Fruit fly (Drosophila melanogaster) whole organism, embryonic: ENCODE measurements around the gene CG32551.
A peak's percentile ranks its signal among the peaks of the same experiment; 100 is the strongest.

Experiments used
- Ada2b ChIP-seq: fragments of 200-800 bp; sonication (Bioruptor generic); IDR thresholded peaks from 2 replicates; pipeline ENCODE4 v1.3.6; 2022; ENCODE audit warnings: missing biosample characterization, missing genetic modification characterization
- Adf1 ChIP-seq: fragments of 200-800 bp; sonication (Bioruptor generic); IDR thresholded peaks from 2 replicates; pipeline ENCODE4 v1.3.6; 2022; ENCODE audit warnings: missing biosample characterization, missing genetic modification characterization
- Asciz ChIP-seq: fragments of 200-800 bp; sonication (Bioruptor generic); optimal IDR thresholded peaks from 2 replicates; lab custom pipeline; 2017; ENCODE audit warnings: missing biosample characterization, mild to moderate bottlenecking, missing genetic modification characterization, missing genetic modification reagents
- BtbVII ChIP-seq: fragments of 200-800 bp; sonication (Bioruptor generic); optimal IDR thresholded peaks from 3 replicates; lab custom pipeline; 2017; ENCODE audit warnings: missing biosample characterization, mild to moderate bottlenecking, missing genetic modification characterization
- CG10366 ChIP-seq: fragments of 200-800 bp; sonication (Bioruptor generic); IDR thresholded peaks from 2 replicates; pipeline ENCODE4 v1.3.6; 2022; ENCODE audit warnings: missing biosample characterization, missing genetic modification characterization
- CG10543 ChIP-seq: fragments of 200-800 bp; sonication (Bioruptor generic); optimal IDR thresholded peaks from 3 replicates; lab custom pipeline; 2017; ENCODE audit warnings: missing biosample characterization, mild to moderate bottlenecking, missing genetic modification characterization, moderate library complexity
- CG11398 ChIP-seq: fragments of 200-800 bp; sonication (Bioruptor generic); optimal IDR thresholded peaks from 2 replicates; lab custom pipeline; 2016; ENCODE audit warnings: missing biosample characterization, missing genetic modification characterization
- CG11695 ChIP-seq: fragments of 200-800 bp; sonication (Bioruptor generic); IDR thresholded peaks from 3 replicates; pipeline ENCODE4 v1.3.6; 2022; ENCODE audit warnings: missing biosample characterization, missing genetic modification characterization
- CG12942 ChIP-seq: fragments of 200-800 bp; sonication (Bioruptor generic); optimal IDR thresholded peaks from 3 replicates; lab custom pipeline; 2016; ENCODE audit warnings: missing biosample characterization, missing genetic modification characterization
- CG13287 ChIP-seq: fragments of 200-800 bp; sonication (Bioruptor generic); IDR thresholded peaks from 2 replicates; pipeline ENCODE4 v1.3.6; 2022; ENCODE audit warnings: missing biosample characterization, missing genetic modification characterization; ENCODE audit not compliant: partially characterized antibody
- CG1603 ChIP-seq: fragments of 200-800 bp; sonication (Bioruptor generic); optimal IDR thresholded peaks from 2 replicates; lab custom pipeline; 2019; ENCODE audit warnings: missing biosample characterization, mild to moderate bottlenecking, missing genetic modification characterization, moderate library complexity
- CG18764 ChIP-seq: fragments of 200-800 bp; sonication (Bioruptor generic); optimal IDR thresholded peaks from 3 replicates; lab custom pipeline; 2016; ENCODE audit warnings: missing biosample characterization, missing genetic modification characterization
- CG33557 ChIP-seq: fragments of 200-800 bp; sonication (Bioruptor generic); optimal IDR thresholded peaks from 2 replicates; lab custom pipeline; 2019; ENCODE audit warnings: missing biosample characterization, mild to moderate bottlenecking, missing genetic modification characterization, moderate library complexity
- CG5953 ChIP-seq: fragments of 200-800 bp; sonication (Bioruptor generic); IDR thresholded peaks from 2 replicates; pipeline ENCODE4 v1.3.6; 2022; ENCODE audit warnings: missing biosample characterization, missing genetic modification characterization
- CG7556 ChIP-seq: fragments of 200-800 bp; sonication (Bioruptor generic); optimal IDR thresholded peaks from 2 replicates; lab custom pipeline; 2017; ENCODE audit warnings: missing biosample characterization, mild to moderate bottlenecking, missing genetic modification characterization
- CG9437 ChIP-seq: fragments of 200-800 bp; sonication (Bioruptor generic); optimal IDR thresholded peaks from 2 replicates; lab custom pipeline; 2018; ENCODE audit warnings: missing biosample characterization, mild to moderate bottlenecking, missing genetic modification characterization
- CG9876 ChIP-seq: fragments of 200-800 bp; sonication (Bioruptor generic); optimal IDR thresholded peaks from 2 replicates; lab custom pipeline; 2016; ENCODE audit warnings: missing biosample characterization, missing genetic modification characterization
- D ChIP-seq, 2 experiments: fragments of 200-800 bp in 1 of 2; fragments of >200 bp in 1 of 2; sonication (Bioruptor generic) in 1 of 2; optimal IDR thresholded peaks; 2 replicates in 1 of 2; 3 replicates in 1 of 2; lab custom pipeline; 2017; ENCODE audit warnings: mild to moderate bottlenecking in 1 of 2, missing biosample characterization in 1 of 2, missing genetic modification characterization in 1 of 2, missing genetic modification reagents in 1 of 2
- Dip3 ChIP-seq: fragments of 200-800 bp; sonication (Bioruptor generic); optimal IDR thresholded peaks from 3 replicates; lab custom pipeline; 2016; ENCODE audit warnings: missing biosample characterization, missing genetic modification characterization
- Dref ChIP-seq: fragments of 200-800 bp; sonication (Bioruptor generic); IDR thresholded peaks from 2 replicates; pipeline ENCODE4 v1.3.6; 2022; ENCODE audit warnings: missing biosample characterization, missing genetic modification characterization
- GATAe ChIP-seq: fragments of 200-800 bp; sonication (Bioruptor generic); conservative IDR thresholded peaks from 2 replicates; pipeline ENCODE4 v1.3.6; 2022; ENCODE audit warnings: missing biosample characterization, missing genetic modification characterization
- HLH3B ChIP-seq: fragments of 200-800 bp; sonication (Bioruptor generic); IDR thresholded peaks from 2 replicates; pipeline ENCODE4 v1.3.6; 2022; ENCODE audit warnings: missing biosample characterization, missing genetic modification characterization
- Hand ChIP-seq: fragments of 200-800 bp; sonication (Bioruptor generic); optimal IDR thresholded peaks from 2 replicates; lab custom pipeline; 2017; ENCODE audit warnings: mild to moderate bottlenecking, missing biosample characterization, missing genetic modification reagents, missing genetic modification characterization
- Hmx ChIP-seq: fragments of 200-800 bp; sonication (Bioruptor generic); optimal IDR thresholded peaks from 2 replicates; lab custom pipeline; 2016; ENCODE audit warnings: missing biosample characterization, missing genetic modification characterization
- MTF-1 ChIP-seq: fragments of 200-800 bp; sonication (Bioruptor generic); optimal IDR thresholded peaks from 2 replicates; lab custom pipeline; 2018; ENCODE audit warnings: missing biosample characterization, mild to moderate bottlenecking, missing genetic modification characterization, borderline replicate concordance
- Mad ChIP-seq: fragments of 200-800 bp; sonication (Bioruptor generic); optimal IDR thresholded peaks from 2 replicates; lab custom pipeline; 2016; ENCODE audit warnings: missing biosample characterization, missing genetic modification characterization
- Myb ChIP-seq: fragments of 200-800 bp; sonication (Bioruptor generic); optimal IDR thresholded peaks from 2 replicates; lab custom pipeline; 2016; ENCODE audit warnings: missing biosample characterization, missing genetic modification characterization
- Sin3A ChIP-seq: fragments of >200 bp; optimal IDR thresholded peaks from 2 replicates; lab custom pipeline; 2018
- Sry-β ChIP-seq: fragments of 200-800 bp; sonication (Bioruptor generic); optimal IDR thresholded peaks from 2 replicates; lab custom pipeline; 2018; ENCODE audit warnings: missing biosample characterization, mild to moderate bottlenecking, missing genetic modification characterization, moderate library complexity
- Trl ChIP-seq, 3 experiments: fragments of >200 bp in 2 of 3; fragments of 200-800 bp in 1 of 3; sonication (Bioruptor generic) in 1 of 3; optimal IDR thresholded peaks; 2 replicates in 1 of 3; 3 replicates in 2 of 3; lab custom pipeline; 2016 to 2017; ENCODE audit warnings: missing biosample characterization in 1 of 3, missing genetic modification characterization in 1 of 3
- br ChIP-seq: fragments of >200 bp; optimal IDR thresholded peaks from 2 replicates; lab custom pipeline; 2017
- btn ChIP-seq: fragments of 200-800 bp; sonication (Bioruptor generic); optimal IDR thresholded peaks from 2 replicates; lab custom pipeline; 2016; ENCODE audit warnings: missing biosample characterization, missing genetic modification characterization
- esg ChIP-seq: fragments of 200-800 bp; sonication (Bioruptor generic); conservative IDR thresholded peaks from 2 replicates; pipeline ENCODE4 v1.3.6; 2022; ENCODE audit warnings: missing biosample characterization, missing genetic modification characterization
- fru ChIP-seq: fragments of >200 bp; optimal IDR thresholded peaks from 2 replicates; lab custom pipeline; 2017
- gfzf ChIP-seq: fragments of 200-800 bp; sonication (Bioruptor generic); optimal IDR thresholded peaks from 2 replicates; lab custom pipeline; 2016; ENCODE audit warnings: missing biosample characterization, mild to moderate bottlenecking, missing genetic modification characterization, moderate library complexity
- gsb ChIP-seq: fragments of 200-800 bp; sonication (Bioruptor generic); IDR thresholded peaks from 2 replicates; pipeline ENCODE4 v1.3.6; 2022; ENCODE audit warnings: missing biosample characterization, missing genetic modification characterization
- h ChIP-seq: fragments of >200 bp; optimal IDR thresholded peaks from 2 replicates; lab custom pipeline; 2017
- knrl ChIP-seq: fragments of 200-800 bp; sonication (Bioruptor generic); IDR thresholded peaks from 3 replicates; pipeline ENCODE4 v1.3.6; 2022; ENCODE audit warnings: missing biosample characterization, missing genetic modification characterization; ENCODE audit not compliant: partially characterized antibody
- mam ChIP-seq: fragments of 200-800 bp; sonication (Bioruptor generic); optimal IDR thresholded peaks from 3 replicates; lab custom pipeline; 2016; ENCODE audit warnings: missing biosample characterization, missing genetic modification characterization
- nmo ChIP-seq: fragments of 200-800 bp; sonication (Bioruptor generic); optimal IDR thresholded peaks from 2 replicates; lab custom pipeline; 2018; ENCODE audit warnings: missing biosample characterization, mild to moderate bottlenecking, missing genetic modification characterization, moderate library complexity
- oc ChIP-seq: fragments of 200-800 bp; sonication (Bioruptor generic); optimal IDR thresholded peaks from 2 replicates; lab custom pipeline; 2018; ENCODE audit warnings: missing biosample characterization, mild to moderate bottlenecking, missing genetic modification characterization, moderate library complexity
- onecut ChIP-seq: fragments of 200-800 bp; sonication (Bioruptor generic); IDR thresholded peaks from 2 replicates; pipeline ENCODE4 v1.3.6; 2022; ENCODE audit warnings: missing biosample characterization, missing genetic modification characterization
- pnt ChIP-seq: fragments of 200-800 bp; sonication (Bioruptor generic); optimal IDR thresholded peaks from 3 replicates; lab custom pipeline; 2016; ENCODE audit warnings: missing biosample characterization, missing genetic modification characterization
- pros ChIP-seq: fragments of 200-800 bp; sonication (Bioruptor generic); optimal IDR thresholded peaks from 3 replicates; lab custom pipeline; 2019; ENCODE audit warnings: missing biosample characterization, mild to moderate bottlenecking, missing genetic modification characterization, moderate library complexity
- pum ChIP-seq: fragments of 200-800 bp; sonication (Bioruptor generic); optimal IDR thresholded peaks from 2 replicates; lab custom pipeline; 2016; ENCODE audit warnings: missing biosample characterization, missing genetic modification characterization
- pzg ChIP-seq: fragments of 200-800 bp; sonication (Bioruptor generic); optimal IDR thresholded peaks from 3 replicates; lab custom pipeline; 2018; ENCODE audit warnings: missing biosample characterization, mild to moderate bottlenecking, missing genetic modification characterization, moderate library complexity
- ro ChIP-seq: fragments of 200-800 bp; sonication (Bioruptor generic); IDR thresholded peaks from 2 replicates; pipeline ENCODE4 v1.3.6; 2022; ENCODE audit warnings: missing biosample characterization, missing genetic modification characterization
- tin ChIP-seq: fragments of 200-800 bp; sonication (Bioruptor generic); optimal IDR thresholded peaks from 3 replicates; lab custom pipeline; 2016; ENCODE audit warnings: missing biosample characterization, missing genetic modification characterization
- trh ChIP-seq: fragments of 200-800 bp; sonication (Bioruptor generic); optimal IDR thresholded peaks from 2 replicates; lab custom pipeline; 2016; ENCODE audit warnings: missing biosample characterization, missing genetic modification characterization
- tx ChIP-seq: fragments of 200-800 bp; sonication (Bioruptor generic); optimal IDR thresholded peaks from 2 replicates; lab custom pipeline; 2016; ENCODE audit warnings: missing biosample characterization, missing genetic modification characterization
- usp ChIP-seq: fragments of >200 bp; optimal IDR thresholded peaks from 2 replicates; lab custom pipeline; 2017; ENCODE audit warnings: missing biosample characterization, missing genetic modification characterization
- zfh1 ChIP-seq: fragments of 200-800 bp; sonication (Bioruptor generic); IDR thresholded peaks from 3 replicates; pipeline ENCODE4 v1.3.6; 2022; ENCODE audit warnings: missing biosample characterization, missing genetic modification characterization

The CG32551 gene

dm6 chrX:18404632-18405238 is 33.9 kb upstream of the CG32551 start (continued):
- TF ChIP-seq CG10543 (GFP tag; lab: Kevin White, UChicago), result peak; percentile 63
- TF ChIP-seq gsb, result no peak
- no peak for TF ChIP-seq GATAe (GFP tag; lab: Robert Waterston, UW)
- no peak for TF ChIP-seq br
- peak; percentile 30 for TF ChIP-seq CG7556 (GFP tag; lab: Kevin White, UChicago)
- no peak for TF ChIP-seq onecut
- TF ChIP-seq pros (GFP tag; lab: Kevin White, UChicago), result no peak
- no peak for TF ChIP-seq oc (tag; lab: Kevin White, UChicago)
- no peak for TF ChIP-seq usp (GFP tag; lab: Kevin White, UChicago)
- no peak for TF ChIP-seq CG18764 (GFP tag; lab: Kevin White, UChicago)
- peak; percentile 8 for TF ChIP-seq Myb (GFP tag; lab: Kevin White, UChicago)
- peak; percentile 18 for TF ChIP-seq Dip3 (GFP tag; lab: Kevin White, UChicago)
- TF ChIP-seq Hand (GFP tag; lab: Kevin White, UChicago), result no peak
- TF ChIP-seq pnt (GFP tag; lab: Kevin White, UChicago), result no peak
- no peak for TF ChIP-seq CG33557 (GFP tag; lab: Kevin White, UChicago)
- no peak for TF ChIP-seq Hmx (GFP tag; lab: Kevin White, UChicago)
- TF ChIP-seq CG11398 (GFP tag; lab: Kevin White, UChicago), result peak; percentile 29
- TF ChIP-seq esg (GFP tag; lab: Robert Waterston, UW), result no peak
- no peak for TF ChIP-seq fru (lab: Kevin White, UChicago)
- TF ChIP-seq Trl (optimal IDR thresholded peaks at IDR 0.05; lab: Kevin White, UChicago), result peak; percentile 91 to 92
- no peak for TF ChIP-seq Trl (GFP tag; optimal IDR thresholded peaks at IDR 0.05; lab: Kevin White, UChicago)
- TF ChIP-seq CG12942 (GFP tag; lab: Kevin White, UChicago), result no peak
- no peak for TF ChIP-seq Dref
- TF ChIP-seq CG10366, result no peak
- TF ChIP-seq mam (GFP tag; lab: Kevin White, UChicago), result peak; percentile 36
- TF ChIP-seq zfh1, result no peak
- no peak for TF ChIP-seq Sin3A (lab: Kevin White, UChicago)
- no peak for TF ChIP-seq tx (GFP tag; lab: Kevin White, UChicago)
- peak; percentile 2 for TF ChIP-seq CG1603 (tag; lab: Kevin White, UChicago)
- TF ChIP-seq MTF-1 (GFP tag; lab: Kevin White, UChicago), result no peak
- no peak for TF ChIP-seq Sry-β
- peak; percentile 44 for TF ChIP-seq Mad (GFP tag; lab: Kevin White, UChicago)
- no peak for TF ChIP-seq CG13287 (GFP tag; lab: Robert Waterston, UW)
- no peak for TF ChIP-seq HLH3B (GFP tag; lab: Robert Waterston, UW)
- peak; percentile 82; the same call in 1 of the 2 replicates for TF ChIP-seq Adf1
- peak; percentile 6 for TF ChIP-seq Asciz (GFP tag; lab: Kevin White, UChicago)
- TF ChIP-seq BtbVII (GFP tag; lab: Kevin White, UChicago), result no peak
- TF ChIP-seq CG9437 (GFP tag; lab: Kevin White, UChicago), result peak; percentile 14
- TF ChIP-seq trh, result no peak
- no peak for TF ChIP-seq ro (GFP tag; lab: Robert Waterston, UW)
- no peak for TF ChIP-seq tin
- peak; percentile 40 for TF ChIP-seq pum (GFP tag; lab: Kevin White, UChicago)
- TF ChIP-seq btn, result no peak
- TF ChIP-seq D (optimal IDR thresholded peaks at IDR 0.05; lab: Kevin White, UChicago), result no peak
- TF ChIP-seq D (GFP tag; optimal IDR thresholded peaks at IDR 0.05; lab: Kevin White, UChicago), result no peak
- no peak for TF ChIP-seq Ada2b (GFP tag; lab: Robert Waterston, UW)
- no peak for TF ChIP-seq knrl
- TF ChIP-seq pzg, result no peak
- no peak for TF ChIP-seq CG5953 (GFP tag; lab: Robert Waterston, UW)
- no peak for TF ChIP-seq CG9876 (GFP tag; lab: Kevin White, UChicago)
- no peak for TF ChIP-seq gfzf
- TF ChIP-seq CG11695 (GFP tag; lab: Robert Waterston, UW), result no peak
- TF ChIP-seq nmo (GFP tag; lab: Kevin White, UChicago), result peak; percentile 65
- TF ChIP-seq h, result no peak
